Worm (Caenorhabditis elegans) whole organism, L1 larva: ENCODE measurements around the gene Y6G8.14.
"Not testable (repeated sequence)": the region's sequence is repeated elsewhere in the genome, so short reads cannot be mapped to it uniquely, and the experiment has no call there.

Experiments
- C16A3.4 ChIP-seq: fragments of 150-350 bp; optimal IDR thresholded peaks from 2 replicates; lab custom pipeline; 2014; ENCODE audit warnings: missing biosample characterization, missing genetic modification characterization
- ama-1 ChIP-seq: fragments of 150-350 bp; optimal IDR thresholded peaks from 2 replicates; lab custom pipeline; 2014
- blmp-1 ChIP-seq: fragments of 150-350 bp; optimal IDR thresholded peaks from 2 replicates; lab custom pipeline; 2014; ENCODE audit warnings: missing biosample characterization, missing genetic modification characterization
- ceh-88 ChIP-seq: fragments of 200-800 bp; sonication (Bioruptor generic); IDR thresholded peaks from 2 replicates; pipeline ENCODE4 v1.3.6; 2022; ENCODE audit warnings: missing genetic modification characterization, missing compliant biosample characterization
- ces-1 ChIP-seq: fragments of 150-350 bp; optimal IDR thresholded peaks from 2 replicates; lab custom pipeline; 2014; ENCODE audit warnings: missing biosample characterization, missing genetic modification reagents, missing genetic modification characterization
- efl-1 ChIP-seq, 4 experiments: fragments of 150-350 bp; optimal IDR thresholded peaks in 3 of 4; peaks in 1 of 4; 1 replicate in 1 of 4; 2 replicates in 3 of 4; lab custom pipeline; 2014; ENCODE audit warnings: missing biosample characterization in 2 of 4, missing genetic modification characterization in 2 of 4, missing genetic modification reagents in 2 of 4
- egl-13 ChIP-seq: sonication (generic microtip); optimal IDR thresholded peaks from 2 replicates; lab custom pipeline; 2016; ENCODE audit warnings: missing genotype, missing genetic modification reagents, missing genetic modification characterization, missing compliant biosample characterization
- egl-27 ChIP-seq, 2 experiments: fragments of 150-350 bp in 1 of 2; sonication (generic microtip); optimal IDR thresholded peaks; 3 replicates each; lab custom pipeline; 2017 to 2018; ENCODE audit warnings: missing biosample characterization in 2 of 2, missing genetic modification characterization in 2 of 2, missing genetic modification reagents in 2 of 2
- elt-2 ChIP-seq: sonication (generic microtip); optimal IDR thresholded peaks from 2 replicates; lab custom pipeline; 2016; ENCODE audit warnings: missing genetic modification characterization, mild to moderate bottlenecking, inconsistent platforms, missing compliant biosample characterization, missing genetic modification reagents
- fkh-10 ChIP-seq: sonication (generic microtip); optimal IDR thresholded peaks from 2 replicates; lab custom pipeline; 2017; ENCODE audit warnings: missing biosample characterization, missing genetic modification reagents, missing genetic modification characterization
- fkh-4 ChIP-seq: sonication (generic microtip); optimal IDR thresholded peaks from 2 replicates; lab custom pipeline; 2016; ENCODE audit warnings: missing compliant biosample characterization, missing genetic modification characterization, borderline replicate concordance
- grh-1 ChIP-seq: fragments of 200-800 bp; sonication (Bioruptor generic); IDR thresholded peaks from 2 replicates; pipeline ENCODE4 v1.3.6; 2022; ENCODE audit warnings: missing genetic modification reagents, missing genetic modification characterization, missing compliant biosample characterization
- hlh-17 ChIP-seq: fragments of 200-800 bp; sonication (Bioruptor generic); optimal IDR thresholded peaks from 2 replicates; lab custom pipeline; 2018; ENCODE audit warnings: missing genetic modification characterization, mild to moderate bottlenecking, missing compliant biosample characterization, moderate library complexity, borderline replicate concordance
- irx-1 ChIP-seq: sonication (generic microtip); optimal IDR thresholded peaks from 2 replicates; lab custom pipeline; 2016; ENCODE audit warnings: missing genetic modification characterization, missing compliant biosample characterization
- lin-15B ChIP-seq: fragments of 150-350 bp; sonication (generic microtip); optimal IDR thresholded peaks from 3 replicates; lab custom pipeline; 2014; ENCODE audit warnings: missing biosample characterization, missing genetic modification characterization
- lin-39 ChIP-seq: fragments of 150-350 bp; optimal IDR thresholded peaks from 2 replicates; lab custom pipeline; 2014; ENCODE audit warnings: missing biosample characterization, missing genetic modification reagents, missing genetic modification characterization
- mdl-1 ChIP-seq, 2 experiments: fragments of 150-350 bp; optimal IDR thresholded peaks; 2 replicates each; lab custom pipeline; 2014 to 2017; ENCODE audit warnings: missing biosample characterization in 2 of 2, missing genetic modification characterization in 2 of 2, inconsistent platforms in 1 of 2
- mef-2 ChIP-seq: fragments of 150-350 bp; optimal IDR thresholded peaks from 2 replicates; lab custom pipeline; 2014; ENCODE audit warnings: missing biosample characterization, missing genetic modification characterization
- mep-1 ChIP-seq: fragments of 150-350 bp; optimal IDR thresholded peaks from 2 replicates; lab custom pipeline; 2014; ENCODE audit warnings: missing biosample characterization, missing genetic modification characterization
- nhr-47 ChIP-seq: sonication (generic microtip); optimal IDR thresholded peaks from 2 replicates; lab custom pipeline; 2016; ENCODE audit warnings: mild to moderate bottlenecking, missing genetic modification characterization, moderate library complexity, missing compliant biosample characterization
- nhr-90 ChIP-seq: sonication (generic microtip); optimal IDR thresholded peaks from 2 replicates; lab custom pipeline; 2016; ENCODE audit warnings: mild to moderate bottlenecking, missing genetic modification characterization, missing compliant biosample characterization; ENCODE audit not compliant: poor library complexity
- snpc-4 ChIP-seq: fragments of 150-350 bp; optimal IDR thresholded peaks from 2 replicates; lab custom pipeline; 2014; ENCODE audit warnings: missing biosample characterization, missing genetic modification characterization
- sup-37 ChIP-seq: fragments of 200-800 bp; sonication (Bioruptor generic); optimal IDR thresholded peaks from 2 replicates; lab custom pipeline; 2018; ENCODE audit warnings: mild to moderate bottlenecking, missing genetic modification characterization, missing compliant biosample characterization
- tbx-2 ChIP-seq: sonication (generic microtip); optimal IDR thresholded peaks from 2 replicates; lab custom pipeline; 2016; ENCODE audit warnings: missing genetic modification characterization, missing compliant biosample characterization
- tlp-1 ChIP-seq: fragments of 150-350 bp; optimal IDR thresholded peaks from 2 replicates; lab custom pipeline; 2014; ENCODE audit warnings: missing biosample characterization, missing genetic modification characterization
- unc-62 ChIP-seq: fragments of 150-350 bp; optimal IDR thresholded peaks from 2 replicates; lab custom pipeline; 2014; ENCODE audit warnings: missing biosample characterization, missing genetic modification reagents, missing genetic modification characterization
- vab-15 ChIP-seq: sonication (generic microtip); optimal IDR thresholded peaks from 2 replicates; lab custom pipeline; 2017; ENCODE audit warnings: missing genotype, mild to moderate bottlenecking, missing genetic modification characterization, missing compliant biosample characterization
- zag-1 ChIP-seq: fragments of 150-350 bp; optimal IDR thresholded peaks from 2 replicates; lab custom pipeline; 2014; ENCODE audit warnings: missing biosample characterization, missing genetic modification characterization
- zip-4 ChIP-seq: fragments of 200-800 bp; sonication (Bioruptor generic); optimal IDR thresholded peaks from 2 replicates; lab custom pipeline; 2018; ENCODE audit warnings: mild to moderate bottlenecking, missing genetic modification characterization, moderate library complexity, missing compliant biosample characterization
- ztf-4 ChIP-seq: fragments of 150-350 bp; optimal IDR thresholded peaks from 2 replicates; lab custom pipeline; 2014; ENCODE audit warnings: missing biosample characterization, missing genetic modification characterization

The Y6G8.14 gene

DNA sequence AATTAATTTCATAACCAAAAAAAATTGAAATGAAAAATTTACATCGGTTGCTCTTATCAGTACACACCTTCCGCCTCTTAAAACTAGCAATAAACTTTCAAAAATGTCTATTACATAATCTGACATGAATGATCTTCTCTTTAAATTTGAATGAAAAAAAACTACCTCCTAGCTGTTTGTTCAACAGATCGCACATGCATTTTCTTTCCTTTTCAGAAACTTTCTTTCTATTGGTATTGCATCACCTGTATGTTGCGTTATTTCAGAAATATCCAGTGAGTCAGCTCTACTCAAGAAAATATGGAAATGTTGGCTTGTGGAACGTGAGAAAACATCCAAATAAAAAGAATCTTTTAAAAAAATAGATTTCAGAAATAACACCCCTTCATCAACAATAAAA lies 9.1 kb upstream of the Y6G8.14 start, which contains the start of gene F57G4.1:
TSS of gene F57G4.1 (plus strand) at position 301 of the 400 bp plus-strand sequence.
- no peak for TF ChIP-seq unc-62 (GFP tag; lab: Kevin White, UChicago)
- no peak for TF ChIP-seq snpc-4
- no peak for TF ChIP-seq zag-1
- TF ChIP-seq ceh-88 (GFP tag; lab: Robert Waterston, UW): no peak
- no peak for TF ChIP-seq fkh-10
- TF ChIP-seq ces-1 (GFP tag; lab: Kevin White, UChicago): no peak
- TF ChIP-seq C16A3.4 (tag; lab: Kevin White, UChicago): no peak
- no peak for TF ChIP-seq lin-15B (tag; lab: Kevin White, UChicago)
- TF ChIP-seq mef-2 (tag; lab: Kevin White, UChicago): no peak
- no peak for TF ChIP-seq vab-15 (tag; lab: Kevin White, UChicago)
- no peak for TF ChIP-seq tlp-1 (tag; lab: Kevin White, UChicago)
- TF ChIP-seq egl-13 (tag; lab: Kevin White, UChicago): no peak
- TF ChIP-seq mdl-1 (tag; optimal IDR thresholded peaks at IDR 0.05; lab: Kevin White, UChicago): no peak

DNA sequence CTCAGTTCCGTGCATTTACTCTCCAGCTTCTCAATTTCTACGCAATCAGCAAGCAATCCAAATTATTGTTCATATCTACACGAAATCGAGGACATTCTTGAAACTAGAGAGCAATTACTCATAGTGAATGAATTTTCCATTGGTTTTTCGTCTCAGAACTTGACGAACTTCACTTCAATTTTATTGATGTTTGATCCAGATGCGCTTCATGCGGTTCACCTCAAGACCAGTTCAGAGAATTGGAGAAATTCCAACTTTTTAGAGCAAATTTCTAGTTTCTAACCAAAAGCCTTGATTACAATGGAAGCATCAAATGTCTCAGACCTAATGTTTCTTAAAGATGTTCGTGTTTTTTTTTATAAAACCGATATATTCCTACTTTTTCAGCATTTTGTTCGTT lies 6.1 kb upstream of the Y6G8.14 start, which contains the start of gene Y6G8.8:
TSS of gene Y6G8.8 (plus strand) at position 301 of the 400 bp plus-strand sequence.
- TF ChIP-seq ztf-4 (tag; lab: Kevin White, UChicago) (no peak), efl-1 (optimal IDR thresholded peaks at IDR 0.05; lab: Kevin White, UChicago) (no peak), efl-1 (GFP tag; optimal IDR thresholded peaks at IDR 0.05 in 1 of 2; lab: Kevin White, UChicago) (no peak), zip-4 (GFP tag; lab: Kevin White, UChicago) (no peak), fkh-10 (no peak), nhr-47 (tag; lab: Kevin White, UChicago) (no peak)

DNA sequence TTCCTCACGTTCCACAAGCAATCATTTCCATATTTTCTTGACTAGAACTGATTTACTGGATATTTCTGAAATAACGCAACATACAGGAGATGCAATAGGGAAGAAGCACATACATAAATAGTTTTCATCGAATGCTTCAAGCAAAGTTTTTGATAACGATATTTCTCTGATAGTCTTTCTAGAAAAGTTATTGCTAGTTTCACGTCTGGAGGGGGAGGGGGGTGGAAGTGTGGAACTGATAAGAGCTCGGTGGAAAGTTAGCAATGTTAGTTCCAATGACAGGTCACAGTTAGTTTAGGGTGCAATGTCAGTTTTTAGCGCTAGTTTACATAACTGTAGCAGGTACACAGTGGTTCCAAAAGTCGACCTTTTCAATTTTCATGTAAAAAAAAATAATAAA lies 2.7 kb upstream of the Y6G8.14 start, which contains the start of gene Y6G8.6:
TSS of gene Y6G8.6 (minus strand) at position 98 of the 400 bp plus-strand sequence.
- TF ChIP-seq lin-39 (tag; lab: Kevin White, UChicago) (no peak), elt-2 (tag; lab: Kevin White, UChicago) (peak; percentile 72), fkh-4 (tag; lab: Kevin White, UChicago) (no peak), grh-1 (GFP tag; lab: Robert Waterston, UW) (no peak)

DNA sequence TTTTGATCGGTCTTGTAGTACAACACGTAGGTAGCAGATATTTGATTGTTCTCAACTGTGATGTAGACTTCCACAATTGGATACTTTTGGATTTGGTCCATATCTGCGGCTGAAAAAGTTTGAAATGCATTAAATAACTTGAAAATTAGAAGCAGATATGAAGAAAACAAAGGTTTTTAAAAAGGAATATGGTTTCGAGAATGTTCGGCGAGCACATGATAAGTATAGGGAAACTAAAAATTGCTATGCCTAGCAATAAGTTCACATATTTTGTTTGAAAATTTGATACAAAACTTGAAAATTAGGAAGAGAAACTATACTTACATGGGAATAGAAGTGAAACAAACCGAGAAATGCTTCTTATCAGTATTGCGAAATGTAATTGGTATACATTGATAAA lies 1.5 kb upstream of the Y6G8.14 start, which contains the start of gene Y6G8.5:
TSS of gene Y6G8.5 (minus strand) at position 101 of the 400 bp plus-strand sequence.
- no peak for TF ChIP-seq unc-62 (GFP tag; lab: Kevin White, UChicago)
- no peak for TF ChIP-seq mef-2 (tag; lab: Kevin White, UChicago)
- no peak for TF ChIP-seq egl-27 (tag; optimal IDR thresholded peaks at IDR 0.05; lab: Kevin White, UChicago)
- no peak for TF ChIP-seq blmp-1 (tag; lab: Kevin White, UChicago)
- no peak for TF ChIP-seq fkh-10
- TF ChIP-seq nhr-90 (tag; lab: Kevin White, UChicago): no peak
- TF ChIP-seq ama-1: no peak
- peak; percentile 12 for TF ChIP-seq elt-2 (tag; lab: Kevin White, UChicago)
- no peak for TF ChIP-seq sup-37
- TF ChIP-seq mep-1 (tag; lab: Kevin White, UChicago): no peak
- TF ChIP-seq zag-1: no peak
- no peak for TF ChIP-seq efl-1 (optimal IDR thresholded peaks at IDR 0.05; lab: Kevin White, UChicago)
- TF ChIP-seq efl-1 (GFP tag; optimal IDR thresholded peaks at IDR 0.05 in 1 of 2; lab: Kevin White, UChicago): peak in 1 of 2 experiments; percentile 2
- TF ChIP-seq hlh-17: no peak
- no peak for TF ChIP-seq C16A3.4 (tag; lab: Kevin White, UChicago)
- TF ChIP-seq snpc-4: no peak
- TF ChIP-seq irx-1 (tag; lab: Kevin White, UChicago): no peak
- no peak for TF ChIP-seq lin-39 (tag; lab: Kevin White, UChicago)

DNA sequence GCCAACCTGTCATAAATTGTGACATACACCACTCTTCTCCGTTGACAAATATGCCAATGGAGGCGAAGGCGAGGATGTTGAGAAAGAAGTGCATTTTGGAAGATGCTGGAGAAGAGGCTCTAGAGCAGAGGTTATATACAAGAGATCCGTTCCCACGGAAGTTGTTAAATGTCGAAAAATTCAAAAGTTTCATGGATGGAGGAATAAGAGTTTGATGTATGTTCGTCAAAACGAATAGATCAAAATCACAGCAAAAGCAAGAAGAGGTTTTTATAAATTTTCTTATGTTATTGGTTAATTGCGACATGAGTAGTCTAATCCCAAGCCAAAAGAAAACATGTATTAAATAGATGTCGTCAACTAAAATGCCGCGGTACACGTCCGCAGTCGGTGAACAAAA lies 3.6 kb downstream of the Y6G8.14 start, which contains the start of gene Y6G8.15:
TSS of gene Y6G8.15 (minus strand) at position 101 of the 400 bp plus-strand sequence.
- not testable (repeated sequence) for TF ChIP-seq tbx-2, irx-1, fkh-4 (tag; lab: Kevin White, UChicago)
